Worm (Caenorhabditis elegans) whole organism, young adult: Measurements from ENCODE around the gene rfc-1.
A peak's percentile ranks its signal among the peaks of the same experiment; 100 is the strongest.

ENCODE experiments used
- B0019.2 ChIP-seq: fragments of 200-800 bp; sonication (Bioruptor generic); conservative IDR thresholded peaks from 2 replicates; pipeline ENCODE4 v1.3.6; 2022; ENCODE audit warnings: missing genetic modification reagents, missing genetic modification characterization, missing compliant biosample characterization
- D2030.7 ChIP-seq: fragments of 200-800 bp; sonication (Bioruptor generic); IDR thresholded peaks from 2 replicates; pipeline ENCODE4 v1.3.6; 2022; ENCODE audit warnings: missing genetic modification reagents, missing genetic modification characterization, missing compliant biosample characterization
- F10E7.11 ChIP-seq: sonication (generic microtip); optimal IDR thresholded peaks from 2 replicates; lab custom pipeline; 2017; ENCODE audit warnings: mild to moderate bottlenecking, missing genetic modification characterization, moderate library complexity, missing compliant biosample characterization
- F33H1.4 ChIP-seq: fragments of 200-800 bp; sonication (Bioruptor generic); IDR thresholded peaks from 2 replicates; pipeline ENCODE4 v1.3.6; 2022; ENCODE audit warnings: missing genetic modification reagents, missing genetic modification characterization, missing compliant biosample characterization
- F37B4.10 ChIP-seq: fragments of 200-800 bp; sonication (Bioruptor generic); IDR thresholded peaks from 2 replicates; pipeline ENCODE4 v1.3.6; 2022; ENCODE audit warnings: missing genetic modification characterization, missing compliant biosample characterization
- F55B11.4 ChIP-seq: sonication (generic microtip); optimal IDR thresholded peaks from 2 replicates; lab custom pipeline; 2016; ENCODE audit warnings: missing compliant biosample characterization, missing genetic modification characterization, borderline replicate concordance; ENCODE audit not compliant: insufficient read depth
- F57C9.4 ChIP-seq: sonication (generic microtip); optimal IDR thresholded peaks from 2 replicates; lab custom pipeline; 2017; ENCODE audit warnings: mild to moderate bottlenecking, missing genetic modification characterization, missing compliant biosample characterization
- K11D2.4 ChIP-seq: fragments of 200-800 bp; sonication (Bioruptor generic); IDR thresholded peaks from 2 replicates; pipeline ENCODE4 v1.3.6; 2022; ENCODE audit warnings: missing genetic modification reagents, missing genetic modification characterization, missing compliant biosample characterization
- Y79H2A.3 ChIP-seq: fragments of 200-800 bp; sonication (Bioruptor generic); conservative IDR thresholded peaks from 2 replicates; pipeline ENCODE4 v1.3.6; 2022; ENCODE audit warnings: missing genetic modification reagents, missing genetic modification characterization, missing compliant biosample characterization
- ama-1 ChIP-seq, 3 experiments: fragments of 150-350 bp in 1 of 3; sonication (generic microtip) in 2 of 3; optimal IDR thresholded peaks; 2 replicates each; lab custom pipeline; 2014 to 2018; ENCODE audit warnings: missing biosample characterization in 2 of 3, missing genetic modification characterization in 2 of 3, missing genetic modification reagents in 2 of 3
- aptf-2 ChIP-seq: fragments of 200-800 bp; sonication (Bioruptor generic); conservative IDR thresholded peaks from 2 replicates; pipeline ENCODE4 v1.3.6; 2022; ENCODE audit warnings: missing genetic modification reagents, missing genetic modification characterization, missing compliant biosample characterization
- attf-5 ChIP-seq: fragments of 200-800 bp; sonication (Bioruptor generic); optimal IDR thresholded peaks from 2 replicates; lab custom pipeline; 2018; ENCODE audit warnings: mild to moderate bottlenecking, missing genetic modification characterization, missing compliant biosample characterization
- attf-6 ChIP-seq: fragments of 200-800 bp; sonication (Bioruptor generic); IDR thresholded peaks from 2 replicates; pipeline ENCODE4 v1.3.6; 2022; ENCODE audit warnings: missing genetic modification reagents, missing genetic modification characterization, missing compliant biosample characterization
- ccch-3 ChIP-seq: fragments of 200-800 bp; sonication (Bioruptor generic); optimal IDR thresholded peaks from 2 replicates; lab custom pipeline; 2018; ENCODE audit warnings: mild to moderate bottlenecking, missing genetic modification characterization, missing compliant biosample characterization
- cebp-1 ChIP-seq, 2 experiments: fragments of 200-800 bp in 1 of 2; sonication (Bioruptor generic) in 1 of 2; sonication (generic microtip) in 1 of 2; IDR thresholded peaks in 1 of 2; optimal IDR thresholded peaks in 1 of 2; 2 replicates each; pipeline versions ENCODE4 v1.3.6 to Lab custom; 2017 to 2022; ENCODE audit warnings: missing compliant biosample characterization in 2 of 2, missing genetic modification characterization in 2 of 2, mild to moderate bottlenecking in 1 of 2, missing genetic modification reagents in 1 of 2, moderate library complexity in 1 of 2
- ceh-100 ChIP-seq: fragments of 200-800 bp; sonication (Bioruptor generic); IDR thresholded peaks from 2 replicates; pipeline ENCODE4 v1.3.6; 2022; ENCODE audit warnings: missing genetic modification reagents, missing genetic modification characterization, missing compliant biosample characterization
- ceh-91 ChIP-seq: fragments of 200-800 bp; sonication (Bioruptor generic); IDR thresholded peaks from 2 replicates; pipeline ENCODE4 v1.3.6; 2022; ENCODE audit warnings: missing genetic modification reagents, missing genetic modification characterization, missing compliant biosample characterization
- die-1 ChIP-seq: sonication (generic microtip); optimal IDR thresholded peaks from 2 replicates; lab custom pipeline; 2016; ENCODE audit warnings: missing genotype, mild to moderate bottlenecking, missing genetic modification characterization, missing compliant biosample characterization
- fkh-3 ChIP-seq: sonication (generic microtip); optimal IDR thresholded peaks from 2 replicates; lab custom pipeline; 2016; ENCODE audit warnings: mild to moderate bottlenecking, missing genetic modification characterization, missing compliant biosample characterization
- hsf-1 ChIP-seq: fragments of 200-800 bp; sonication (Bioruptor generic); IDR thresholded peaks from 2 replicates; pipeline ENCODE4 v1.3.6; 2022; ENCODE audit warnings: missing genetic modification reagents, missing genetic modification characterization, missing compliant biosample characterization
- lag-1 ChIP-seq: fragments of 200-800 bp; sonication (Bioruptor generic); IDR thresholded peaks from 2 replicates; pipeline ENCODE4 v1.3.6; 2022; ENCODE audit warnings: missing genetic modification reagents, missing genetic modification characterization, missing compliant biosample characterization
- lir-1 ChIP-seq: fragments of 200-800 bp; sonication (Bioruptor generic); conservative IDR thresholded peaks from 2 replicates; pipeline ENCODE4 v1.3.6; 2022; ENCODE audit warnings: missing genetic modification reagents, missing genetic modification characterization, missing compliant biosample characterization
- madf-6 ChIP-seq: fragments of 200-800 bp; sonication (Bioruptor generic); IDR thresholded peaks from 2 replicates; pipeline ENCODE4 v1.3.6; 2022; ENCODE audit warnings: missing genetic modification reagents, missing genetic modification characterization, missing compliant biosample characterization
- mxl-1 ChIP-seq: sonication (generic microtip); optimal IDR thresholded peaks from 2 replicates; lab custom pipeline; 2016; ENCODE audit warnings: missing genetic modification characterization, missing compliant biosample characterization
- nfya-1 ChIP-seq: sonication (generic microtip); optimal IDR thresholded peaks from 2 replicates; lab custom pipeline; 2017; ENCODE audit warnings: antibody characterized with exemption, missing compliant biosample characterization, missing genetic modification characterization, borderline replicate concordance; ENCODE audit not compliant: insufficient read depth
- nfyb-1 ChIP-seq: fragments of 200-800 bp; sonication (Bioruptor generic); IDR thresholded peaks from 2 replicates; pipeline ENCODE4 v1.3.6; 2022; ENCODE audit warnings: missing genetic modification reagents, missing genetic modification characterization, missing compliant biosample characterization
- nhr-27 ChIP-seq: fragments of 200-800 bp; sonication (Bioruptor generic); optimal IDR thresholded peaks from 2 replicates; lab custom pipeline; 2018; ENCODE audit warnings: mild to moderate bottlenecking, missing genetic modification characterization, moderate library complexity, missing compliant biosample characterization
- nhr-90 ChIP-seq: sonication (generic microtip); optimal IDR thresholded peaks from 2 replicates; lab custom pipeline; 2016; ENCODE audit warnings: missing genotype, mild to moderate bottlenecking, missing genetic modification characterization, missing compliant biosample characterization
- sea-2 ChIP-seq: fragments of 200-800 bp; sonication (Bioruptor generic); IDR thresholded peaks from 2 replicates; pipeline ENCODE4 v1.3.6; 2022; ENCODE audit warnings: missing genetic modification characterization, missing compliant biosample characterization
- snpc-1.3 ChIP-seq: sonication (generic microtip); optimal IDR thresholded peaks from 2 replicates; lab custom pipeline; 2017; ENCODE audit warnings: missing genetic modification characterization, mild to moderate bottlenecking, missing compliant biosample characterization, antibody characterized with exemption, moderate library complexity, missing genotype, missing genetic modification reagents; ENCODE audit not compliant: insufficient read depth
- snpc-4 ChIP-seq, 5 experiments: fragments of 150-350 bp in 1 of 5; sonication (generic microtip) in 4 of 5; optimal IDR thresholded peaks; 2 replicates each; lab custom pipeline; 2014 to 2018; ENCODE audit warnings: missing genetic modification characterization in 5 of 5, missing biosample characterization in 3 of 5, antibody characterized with exemption in 2 of 5, mild to moderate bottlenecking in 2 of 5, missing compliant biosample characterization in 2 of 5, missing genotype in 2 of 5, moderate library complexity in 2 of 5, missing genetic modification reagents in 1 of 5
- somi-1 ChIP-seq: fragments of 200-800 bp; sonication (Bioruptor generic); optimal IDR thresholded peaks from 2 replicates; lab custom pipeline; 2018; ENCODE audit warnings: mild to moderate bottlenecking, missing genetic modification characterization, missing compliant biosample characterization
- sptf-2 ChIP-seq: fragments of 200-800 bp; sonication (Bioruptor generic); optimal IDR thresholded peaks from 2 replicates; lab custom pipeline; 2018; ENCODE audit warnings: mild to moderate bottlenecking, missing genetic modification characterization, missing compliant biosample characterization
- tbp1 ChIP-seq: fragments of 200-800 bp; sonication (Bioruptor generic); optimal IDR thresholded peaks from 2 replicates; lab custom pipeline; 2018; ENCODE audit warnings: mild to moderate bottlenecking, missing genetic modification characterization, missing compliant biosample characterization
- unc-62 ChIP-seq: fragments of 150-350 bp; optimal IDR thresholded peaks from 2 replicates; lab custom pipeline; 2014; ENCODE audit warnings: missing biosample characterization, missing genetic modification reagents, missing genetic modification characterization
- zfh-2 ChIP-seq: fragments of 200-800 bp; sonication (Bioruptor generic); conservative IDR thresholded peaks from 2 replicates; pipeline ENCODE4 v1.3.6; 2022; ENCODE audit warnings: missing genetic modification reagents, missing genetic modification characterization, missing compliant biosample characterization
- zim-3 ChIP-seq: sonication (generic microtip); optimal IDR thresholded peaks from 2 replicates; lab custom pipeline; 2017; ENCODE audit warnings: mild to moderate bottlenecking, missing genetic modification characterization, moderate library complexity, missing compliant biosample characterization
- ztf-25 ChIP-seq: fragments of 200-800 bp; sonication (Bioruptor generic); IDR thresholded peaks from 2 replicates; pipeline ENCODE4 v1.3.6; 2022; ENCODE audit warnings: missing genetic modification reagents, missing genetic modification characterization, missing compliant biosample characterization
- ztf-26 ChIP-seq: sonication (generic microtip); optimal IDR thresholded peaks from 2 replicates; lab custom pipeline; 2017; ENCODE audit warnings: missing genetic modification characterization, missing compliant biosample characterization

The rfc-1 gene

ce11 chrV:14665728-14666127 is 19.9 kb upstream of the rfc-1 start, which contains the start of gene C47E8.1:
C47E8.1 (plus strand) TSS chrV:14666028.
- TF ChIP-seq lag-1 (GFP tag; lab: Robert Waterston, UW): no peak
- no peak for TF ChIP-seq F37B4.10 (GFP tag; lab: Robert Waterston, UW)
- no peak for TF ChIP-seq B0019.2
- no peak for TF ChIP-seq unc-62
- no peak for TF ChIP-seq nfyb-1 (GFP tag; lab: Robert Waterston, UW)
- TF ChIP-seq tbp1 (GFP tag; lab: Kevin White, UChicago): no peak
- TF ChIP-seq D2030.7 (GFP tag; lab: Robert Waterston, UW): no peak
- no peak for TF ChIP-seq K11D2.4
- no peak for TF ChIP-seq nhr-27 (tag; lab: Kevin White, UChicago)
- no peak for TF ChIP-seq ceh-91 (GFP tag; lab: Robert Waterston, UW)
- TF ChIP-seq madf-6: no peak
- no peak for TF ChIP-seq die-1 (tag; lab: Kevin White, UChicago)
- no peak for TF ChIP-seq Y79H2A.3 (GFP tag; lab: Robert Waterston, UW)
- no peak for TF ChIP-seq zfh-2 (GFP tag; lab: Robert Waterston, UW)
- TF ChIP-seq nfya-1 (tag; lab: Kevin White, UChicago): no peak
- no peak for TF ChIP-seq mxl-1 (tag; lab: Kevin White, UChicago)
- no peak for TF ChIP-seq ztf-25
- TF ChIP-seq zim-3 (tag; lab: Kevin White, UChicago): no peak
- no peak for TF ChIP-seq F55B11.4 (tag; lab: Kevin White, UChicago)
- no peak for TF ChIP-seq lir-1 (GFP tag; lab: Robert Waterston, UW)
- TF ChIP-seq, all 124 proteins: peak for 0

DNA sequence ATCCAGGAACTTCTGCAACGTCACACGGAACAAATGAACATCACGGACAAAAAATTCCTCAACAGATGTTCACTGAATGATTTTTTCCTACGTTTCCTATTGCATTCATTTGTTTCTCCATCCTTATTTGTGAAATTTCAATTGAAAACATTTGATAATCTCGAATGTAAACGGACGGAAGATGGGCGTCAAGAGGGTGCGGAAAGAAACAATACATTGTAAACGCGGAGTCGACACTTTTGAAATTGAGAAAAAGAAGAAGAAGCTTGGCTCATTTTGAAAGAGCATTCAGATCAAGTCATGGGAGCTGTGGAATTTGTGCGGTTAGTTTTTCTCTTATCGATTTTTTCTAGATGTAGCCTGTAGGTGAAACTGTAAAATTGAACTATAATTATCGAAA is 17.2 kb upstream of the rfc-1 start, which contains the start of gene C47E8.9:
C47E8.9 (plus strand) TSS at position 301 of the 400 bp plus-strand sequence.
- no peak for TF ChIP-seq nfya-1 (tag; lab: Kevin White, UChicago)
- TF ChIP-seq F33H1.4 (GFP tag; lab: Robert Waterston, UW): no peak
- no peak for TF ChIP-seq nhr-90 (tag; lab: Kevin White, UChicago)
- TF ChIP-seq ceh-100 (GFP tag; lab: Robert Waterston, UW): no peak
- no peak for TF ChIP-seq sptf-2 (GFP tag; lab: Kevin White, UChicago)
- TF ChIP-seq ama-1 (optimal IDR thresholded peaks at IDR 0.05; lab: Kevin White, UChicago): no peak
- TF ChIP-seq ama-1 (GFP tag; optimal IDR thresholded peaks at IDR 0.05; lab: Kevin White, UChicago): no peak
- no peak for TF ChIP-seq sea-2 (GFP tag; lab: Robert Waterston, UW)
- TF ChIP-seq fkh-3: no peak
- TF ChIP-seq attf-5 (GFP tag; lab: Kevin White, UChicago): no peak
- TF ChIP-seq ztf-26 (tag; lab: Kevin White, UChicago): no peak

ce11 chrV:14660608-14661355 is 15.0 kb upstream of the rfc-1 start, which contains the start of gene srh-17:
srh-17 (plus strand) TSS chrV:14661305.
- no peak for TF ChIP-seq hsf-1 (GFP tag; lab: Robert Waterston, UW)
- TF ChIP-seq aptf-2 (GFP tag; lab: Robert Waterston, UW): no peak
- peak; percentile 74 for TF ChIP-seq ztf-26 (tag; lab: Kevin White, UChicago)
- no peak for TF ChIP-seq mxl-1 (tag; lab: Kevin White, UChicago)
- TF ChIP-seq F57C9.4 (tag; lab: Kevin White, UChicago): no peak
- TF ChIP-seq attf-6 (GFP tag; lab: Robert Waterston, UW): no peak
- TF ChIP-seq F37B4.10 (GFP tag; lab: Robert Waterston, UW): no peak
- TF ChIP-seq cebp-1 (GFP tag; IDR thresholded peaks at IDR 0.05; lab: Robert Waterston, UW): no peak
- no peak for TF ChIP-seq cebp-1 (tag; optimal IDR thresholded peaks at IDR 0.05; lab: Kevin White, UChicago)
- no peak for TF ChIP-seq snpc-1.3 (tag; lab: Kevin White, UChicago)
- TF ChIP-seq somi-1 (GFP tag; lab: Kevin White, UChicago): peak; percentile 27
- no peak for TF ChIP-seq tbp1 (GFP tag; lab: Kevin White, UChicago)
- no peak for TF ChIP-seq ccch-3 (GFP tag; lab: Kevin White, UChicago)
- TF ChIP-seq snpc-4 (GFP tag; optimal IDR thresholded peaks at IDR 0.05; lab: Kevin White, UChicago): no peak
- TF ChIP-seq snpc-4 (tag; optimal IDR thresholded peaks at IDR 0.05; lab: Kevin White, UChicago): no peak
- no peak for TF ChIP-seq F10E7.11 (tag; lab: Kevin White, UChicago)
- TF ChIP-seq K11D2.4: no peak
